Fruit fly (Drosophila melanogaster): ENCODE results near the gene CG17159.
A peak's percentile ranks its signal among the peaks of the same experiment; 100 is the strongest.

Gene CG17159

DNA sequence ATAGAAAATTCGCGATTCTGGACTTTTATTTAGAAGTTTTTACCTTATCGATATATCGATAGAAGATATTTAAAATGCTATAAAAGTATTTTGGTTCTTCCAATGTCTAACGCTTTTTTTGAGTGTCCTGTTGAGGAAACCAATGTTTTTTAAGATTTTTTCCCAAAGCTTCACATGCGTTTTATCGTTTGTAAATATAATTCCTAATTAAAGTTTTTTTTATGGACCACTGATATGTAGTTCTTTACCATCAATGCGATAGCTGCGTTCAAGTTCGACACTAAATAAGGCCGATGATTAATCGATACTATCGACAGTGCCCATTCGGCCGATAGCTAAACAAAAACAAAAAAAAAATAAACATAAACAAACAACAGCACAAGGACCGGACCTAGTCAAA lies 13.3 kb upstream of the CG17159 start, which contains the start of gene ATbp (continued):
- 0 out of 2 replicates have a peak, but pooled peaks have one; percentile 22 for TF ChIP-seq E2f2 (GFP tag; IDR thresholded peaks at IDR 0.05)
- no peak for TF ChIP-seq E2f1 (GFP tag; IDR thresholded peaks at IDR 0.05)
- no peak for TF ChIP-seq CG34422 (GFP tag; IDR thresholded peaks at IDR 0.05)
- peak; percentile 24 for TF ChIP-seq Lhr (GFP tag; optimal IDR thresholded peaks at IDR 0.05)
- no peak for TF ChIP-seq wek (GFP tag; optimal IDR thresholded peaks at IDR 0.05)
- TF ChIP-seq CG11085 (GFP tag; IDR thresholded peaks at IDR 0.05) = no peak
- TF ChIP-seq Dp (GFP tag; optimal IDR thresholded peaks at IDR 0.05) = peak; percentile 15
- peak; percentile 96 for TF ChIP-seq CG14860 (GFP tag; IDR thresholded peaks at IDR 0.05; ENCODE audit: partially characterized antibody)
- no peak for TF ChIP-seq Sox102F (GFP tag; optimal IDR thresholded peaks at IDR 0.05)
- no peak for TF ChIP-seq salm (tag; optimal IDR thresholded peaks at IDR 0.05)
- TF ChIP-seq CG1233 (GFP tag; optimal IDR thresholded peaks at IDR 0.05) = no peak

dm6 chrX:23097250-23097649 lies 4.8 kb upstream of the CG17159 start:
- TF ChIP-seq Trl (optimal IDR thresholded peaks at IDR 0.05) (no peak), Trl (GFP tag; optimal IDR thresholded peaks at IDR 0.05) (no peak), Opbp (GFP tag; IDR thresholded peaks at IDR 0.05; ENCODE audit: partially characterized antibody) (peak; percentile 42; the same call in 1 of the 3 replicates), E2f2 (GFP tag; IDR thresholded peaks at IDR 0.05) (peak; percentile 13; the same call in 1 of the 2 replicates), zen2 (GFP tag; IDR thresholded peaks at IDR 0.05; ENCODE audit: partially characterized antibody) (peak; percentile 49; the same call in 1 of the 3 replicates), Dll (GFP tag; IDR thresholded peaks at IDR 0.05; ENCODE audit: partially characterized antibody) (peak; percentile 67), Bgb (GFP tag; IDR thresholded peaks at IDR 0.05; ENCODE audit: partially characterized antibody) (peak; percentile 51), ssp (GFP tag; IDR thresholded peaks at IDR 0.05) (peak; percentile 85), CG16813 (GFP tag; IDR thresholded peaks at IDR 0.05; ENCODE audit: partially characterized antibody) (peak; percentile 70), Ets65A (GFP tag) (no peak), CG2120 (GFP tag; optimal IDR thresholded peaks at IDR 0.05) (peak; percentile 4), HLH4C (GFP tag; IDR thresholded peaks at IDR 0.05; ENCODE audit: partially characterized antibody) (peak; percentile 54), Taf1 (GFP tag; IDR thresholded peaks at IDR 0.05) (no peak), CG13287 (GFP tag; IDR thresholded peaks at IDR 0.05; ENCODE audit: partially characterized antibody) (peak; percentile 72), CG3995 (GFP tag; optimal IDR thresholded peaks at IDR 0.05) (peak; percentile 33), Dref (GFP tag; IDR thresholded peaks at IDR 0.05) (peak; percentile 47; the same call in 1 of the 2 replicates), Stat92E (GFP tag; optimal IDR thresholded peaks at IDR 0.05) (no peak), CG34224 (GFP tag; IDR thresholded peaks at IDR 0.05; ENCODE audit: partially characterized antibody) (peak; percentile 40; the same call in 1 of the 3 replicates), inv (GFP tag; IDR thresholded peaks at IDR 0.05; ENCODE audit: partially characterized antibody) (peak; percentile 62), CoRest (tag; optimal IDR thresholded peaks at IDR 0.05) (no peak), sna (GFP tag; IDR thresholded peaks at IDR 0.05; ENCODE audit: partially characterized antibody) (0 out of 2 replicates have a peak, but pooled peaks have one; percentile 34), MESR4 (GFP tag; optimal IDR thresholded peaks at IDR 0.05) (peak; percentile 45), fd64A (GFP tag; optimal IDR thresholded peaks at IDR 0.05) (no peak), amos (GFP tag; IDR thresholded peaks at IDR 0.05; ENCODE audit: partially characterized antibody) (peak; percentile 62), bbx (GFP tag; IDR thresholded peaks at IDR 0.05; ENCODE audit: partially characterized antibody) (0 out of 2 replicates have a peak, but pooled peaks have one; percentile 26), CG7963 (GFP tag; IDR thresholded peaks at IDR 0.05; ENCODE audit: partially characterized antibody) (0 out of 3 replicates have a peak, but pooled peaks have one; percentile 36), MBD-R2 (GFP tag; IDR thresholded peaks at IDR 0.05) (peak; percentile 27; the same call in 1 of the 2 replicates), kay (GFP tag; optimal IDR thresholded peaks at IDR 0.05) (no peak), CG14860 (GFP tag; IDR thresholded peaks at IDR 0.05; ENCODE audit: partially characterized antibody) (peak; percentile 51; the same call in 2 of the 3 replicates), z (GFP tag; IDR thresholded peaks at IDR 0.05) (no peak), CG1603 (tag; optimal IDR thresholded peaks at IDR 0.05) (peak; percentile 8), CG1024 (GFP tag; IDR thresholded peaks at IDR 0.05) (no peak; the same call in 1 of the 2 replicates), CG11085 (GFP tag; IDR thresholded peaks at IDR 0.05) (0 out of 2 replicates have a peak, but pooled peaks have one; percentile 36), CG10366 (GFP tag; IDR thresholded peaks at IDR 0.05) (no peak), CG30020 (tag; optimal IDR thresholded peaks at IDR 0.05) (peak; percentile 80), CG12659 (GFP tag; optimal IDR thresholded peaks at IDR 0.05) (no peak), CG34422 (GFP tag; IDR thresholded peaks at IDR 0.05) (no peak), hbn (GFP tag; IDR thresholded peaks at IDR 0.05; ENCODE audit: partially characterized antibody) (peak; percentile 41; the same call in 1 of the 2 replicates), scrt (GFP tag; optimal IDR thresholded peaks at IDR 0.05) (no peak)
